Worm (Caenorhabditis elegans) whole organism, L4/young adult: ENCODE data around the gene kin-4.

Source experiments
- W03F9.2 ChIP-seq: fragments of 150-350 bp; optimal IDR thresholded peaks from 2 replicates; lab custom pipeline; 2014; ENCODE audit warnings: missing biosample characterization, missing genetic modification characterization
- dao-5 ChIP-seq: sonication (generic microtip); optimal IDR thresholded peaks from 2 replicates; lab custom pipeline; 2016; ENCODE audit warnings: missing genotype, missing genetic modification characterization, moderate library complexity, missing compliant biosample characterization
- him-1 ChIP-seq: sonication (generic microtip); optimal IDR thresholded peaks from 2 replicates; lab custom pipeline; 2016; ENCODE audit warnings: missing genotype, missing genetic modification reagents, missing genetic modification characterization, missing compliant biosample characterization

- TF ChIP-seq him-1 (no peak), dao-5 (tag; lab: Kevin White, UChicago) (no peak), W03F9.2 (tag; lab: Kevin White, UChicago) (no peak)
Measured at ce11 chrIV:11425442-11425841, at the start of gene kin-4.
